Worm (Caenorhabditis elegans) whole organism, L3 larva: ENCODE results near the gene ZK822.1.

Source experiments
- ama-1 ChIP-seq: fragments of 150-350 bp; optimal IDR thresholded peaks from 2 replicates; lab custom pipeline; 2018
- nhr-11 ChIP-seq: fragments of 150-350 bp; optimal IDR thresholded peaks from 2 replicates; lab custom pipeline; 2014; ENCODE audit warnings: missing biosample characterization, missing genetic modification characterization
- nhr-43 ChIP-seq: sonication (generic microtip); optimal IDR thresholded peaks from 2 replicates; lab custom pipeline; 2016; ENCODE audit warnings: mild to moderate bottlenecking, missing genetic modification characterization, missing compliant biosample characterization; ENCODE audit not compliant: poor library complexity, severe bottlenecking
- nhr-77 ChIP-seq: fragments of 150-350 bp; optimal IDR thresholded peaks from 2 replicates; lab custom pipeline; 2014; ENCODE audit warnings: missing biosample characterization, missing genetic modification characterization
- sea-2 ChIP-seq: fragments of 150-350 bp; sonication (generic microtip); optimal IDR thresholded peaks from 4 replicates; lab custom pipeline; 2014; ENCODE audit warnings: missing biosample characterization, missing genetic modification reagents, missing genetic modification characterization
- ztf-11 ChIP-seq: fragments of 150-350 bp; optimal IDR thresholded peaks from 2 replicates; lab custom pipeline; 2014; ENCODE audit warnings: missing biosample characterization, missing genetic modification characterization

DNA sequence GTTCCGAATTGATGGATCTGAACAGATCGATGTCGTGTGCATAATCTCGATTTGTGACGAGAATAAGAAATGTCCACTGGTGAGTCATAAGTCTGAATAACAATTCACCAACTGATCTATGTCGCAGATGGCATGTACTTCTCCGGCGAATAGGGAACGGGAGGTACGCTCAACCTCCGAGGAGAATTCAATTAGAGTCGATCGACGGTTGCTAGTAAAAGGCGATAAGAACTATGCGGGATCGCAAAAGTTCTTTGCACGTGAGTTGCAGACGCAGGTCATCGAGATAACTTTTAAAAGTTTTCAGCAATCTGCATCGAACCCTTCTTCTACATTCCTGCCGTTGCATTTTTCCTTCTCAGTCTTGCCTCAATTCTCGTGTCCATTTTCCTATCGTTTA, 39.4 kb downstream of the ZK822.1 start:
- TF ChIP-seq sea-2 (GFP tag; lab: Kevin White, UChicago), result no peak
- no peak for TF ChIP-seq ama-1 (lab: Kevin White, UChicago)
- no peak for TF ChIP-seq nhr-43 (tag; lab: Kevin White, UChicago)
- no peak for TF ChIP-seq ztf-11 (tag; lab: Kevin White, UChicago)
- TF ChIP-seq nhr-77 (tag; lab: Kevin White, UChicago), result no peak
- no peak for TF ChIP-seq nhr-11 (tag; lab: Kevin White, UChicago)
